Worm (Caenorhabditis elegans) whole organism, mixed stage, embryonic: Measurements from ENCODE around the gene M18.3.

Experiments
- bed-3 ChIP-seq: fragments of 200-800 bp; sonication (Bioruptor generic); optimal IDR thresholded peaks from 3 replicates; lab custom pipeline; 2018; ENCODE audit warnings: mild to moderate bottlenecking, missing genetic modification characterization, moderate library complexity, missing compliant biosample characterization
- blmp-1 ChIP-seq: fragments of 150-350 bp; optimal IDR thresholded peaks from 2 replicates; lab custom pipeline; 2014; ENCODE audit warnings: missing biosample characterization, missing genetic modification characterization
- ceh-39 ChIP-seq: fragments of 150-350 bp; optimal IDR thresholded peaks from 2 replicates; lab custom pipeline; 2014; ENCODE audit warnings: missing biosample characterization, missing genetic modification characterization
- ceh-43 ChIP-seq: fragments of 200-800 bp; sonication (Bioruptor generic); optimal IDR thresholded peaks from 2 replicates; lab custom pipeline; 2018; ENCODE audit warnings: mild to moderate bottlenecking, missing genetic modification characterization, moderate library complexity, missing compliant biosample characterization
- ceh-83 ChIP-seq: fragments of 200-800 bp; sonication (Bioruptor generic); optimal IDR thresholded peaks from 2 replicates; lab custom pipeline; 2018; ENCODE audit warnings: mild to moderate bottlenecking, missing genetic modification characterization, missing compliant biosample characterization
- ces-1 ChIP-seq: fragments of 150-350 bp; optimal IDR thresholded peaks from 2 replicates; lab custom pipeline; 2014; ENCODE audit warnings: missing biosample characterization, missing genetic modification reagents, missing genetic modification characterization
- cnd-1 ChIP-seq: fragments of 200-800 bp; sonication (Bioruptor generic); optimal IDR thresholded peaks from 2 replicates; lab custom pipeline; 2018; ENCODE audit warnings: mild to moderate bottlenecking, missing genetic modification characterization, missing compliant biosample characterization
- drap-1 ChIP-seq: fragments of 200-800 bp; sonication (Bioruptor generic); optimal IDR thresholded peaks from 3 replicates; lab custom pipeline; 2018; ENCODE audit warnings: mild to moderate bottlenecking, missing genetic modification characterization, missing compliant biosample characterization
- elt-1 ChIP-seq: sonication (generic microtip); optimal IDR thresholded peaks from 2 replicates; lab custom pipeline; 2017; ENCODE audit warnings: missing genetic modification characterization, mild to moderate bottlenecking, missing compliant biosample characterization, antibody characterized with exemption, moderate library complexity, borderline replicate concordance; ENCODE audit not compliant: insufficient read depth
- ham-2 ChIP-seq: fragments of 200-800 bp; sonication (Bioruptor generic); optimal IDR thresholded peaks from 2 replicates; lab custom pipeline; 2018; ENCODE audit warnings: mild to moderate bottlenecking, missing genetic modification characterization, missing compliant biosample characterization
- lin-13 ChIP-seq: fragments of 150-350 bp; optimal IDR thresholded peaks from 2 replicates; lab custom pipeline; 2014; ENCODE audit warnings: missing biosample characterization, missing genetic modification characterization
- lin-32 ChIP-seq: fragments of 200-800 bp; sonication (Bioruptor generic); optimal IDR thresholded peaks from 2 replicates; lab custom pipeline; 2018; ENCODE audit warnings: mild to moderate bottlenecking, missing genetic modification characterization, missing compliant biosample characterization
- lsy-2 ChIP-seq: fragments of 150-350 bp; optimal IDR thresholded peaks from 2 replicates; lab custom pipeline; 2014; ENCODE audit warnings: missing biosample characterization, missing genetic modification characterization
- mab-5 ChIP-seq: fragments of 150-350 bp; optimal IDR thresholded peaks from 2 replicates; lab custom pipeline; 2014; ENCODE audit warnings: missing biosample characterization, missing genetic modification characterization
- mep-1 ChIP-seq: fragments of 150-350 bp; optimal IDR thresholded peaks from 2 replicates; lab custom pipeline; 2017; ENCODE audit warnings: missing biosample characterization, missing genetic modification reagents, missing genetic modification characterization, inconsistent platforms
- mls-2 ChIP-seq: sonication (generic microtip); optimal IDR thresholded peaks from 2 replicates; lab custom pipeline; 2016; ENCODE audit warnings: mild to moderate bottlenecking, missing genetic modification characterization, moderate library complexity, missing compliant biosample characterization
- nhr-12 ChIP-seq: fragments of 150-350 bp; optimal IDR thresholded peaks from 2 replicates; lab custom pipeline; 2014; ENCODE audit warnings: missing biosample characterization, missing genetic modification characterization
- nhr-2 ChIP-seq: fragments of 150-350 bp; optimal IDR thresholded peaks from 2 replicates; lab custom pipeline; 2014; ENCODE audit warnings: missing biosample characterization, missing genetic modification characterization
- nhr-237 ChIP-seq: fragments of 150-350 bp; optimal IDR thresholded peaks from 2 replicates; lab custom pipeline; 2014; ENCODE audit warnings: missing biosample characterization, missing genetic modification characterization
- nhr-28 ChIP-seq: fragments of 150-350 bp; optimal IDR thresholded peaks from 2 replicates; lab custom pipeline; 2014; ENCODE audit warnings: missing biosample characterization, missing genetic modification characterization
- nhr-76 ChIP-seq: sonication (generic microtip); optimal IDR thresholded peaks from 2 replicates; lab custom pipeline; 2017; ENCODE audit warnings: missing biosample characterization, missing genetic modification characterization
- pha-4 ChIP-seq: fragments of 150-350 bp; optimal IDR thresholded peaks from 2 replicates; lab custom pipeline; 2018; ENCODE audit warnings: missing biosample characterization, missing genetic modification reagents, missing genetic modification characterization
- sem-2 ChIP-seq: fragments of 200-800 bp; sonication (Bioruptor generic); optimal IDR thresholded peaks from 2 replicates; lab custom pipeline; 2018; ENCODE audit warnings: mild to moderate bottlenecking, missing genetic modification characterization, missing compliant biosample characterization
- sptf-1 ChIP-seq: sonication (generic microtip); optimal IDR thresholded peaks from 2 replicates; lab custom pipeline; 2017; ENCODE audit warnings: mild to moderate bottlenecking, missing genetic modification characterization, moderate library complexity, missing compliant biosample characterization
- tbx-8 ChIP-seq: fragments of 200-800 bp; sonication (Bioruptor generic); optimal IDR thresholded peaks from 2 replicates; lab custom pipeline; 2018; ENCODE audit warnings: mild to moderate bottlenecking, missing genetic modification characterization, moderate library complexity, missing compliant biosample characterization
- unc-120 ChIP-seq: sonication (generic microtip); optimal IDR thresholded peaks from 2 replicates; lab custom pipeline; 2017; ENCODE audit warnings: missing genetic modification characterization, missing compliant biosample characterization; ENCODE audit not compliant: poor library complexity, severe bottlenecking
- unc-39 ChIP-seq: fragments of 150-350 bp; optimal IDR thresholded peaks from 2 replicates; lab custom pipeline; 2014; ENCODE audit warnings: missing biosample characterization, missing genetic modification characterization
- unc-62 ChIP-seq: fragments of 150-350 bp; optimal IDR thresholded peaks from 2 replicates; lab custom pipeline; 2014; ENCODE audit warnings: missing biosample characterization, missing genetic modification reagents, missing genetic modification characterization
- zip-8 ChIP-seq: fragments of 150-350 bp; optimal IDR thresholded peaks from 2 replicates; lab custom pipeline; 2014; ENCODE audit warnings: missing biosample characterization, missing genetic modification characterization
- ztf-11 ChIP-seq: fragments of 150-350 bp; optimal IDR thresholded peaks from 2 replicates; lab custom pipeline; 2014; ENCODE audit warnings: missing biosample characterization, missing genetic modification characterization

Gene M18.3

DNA sequence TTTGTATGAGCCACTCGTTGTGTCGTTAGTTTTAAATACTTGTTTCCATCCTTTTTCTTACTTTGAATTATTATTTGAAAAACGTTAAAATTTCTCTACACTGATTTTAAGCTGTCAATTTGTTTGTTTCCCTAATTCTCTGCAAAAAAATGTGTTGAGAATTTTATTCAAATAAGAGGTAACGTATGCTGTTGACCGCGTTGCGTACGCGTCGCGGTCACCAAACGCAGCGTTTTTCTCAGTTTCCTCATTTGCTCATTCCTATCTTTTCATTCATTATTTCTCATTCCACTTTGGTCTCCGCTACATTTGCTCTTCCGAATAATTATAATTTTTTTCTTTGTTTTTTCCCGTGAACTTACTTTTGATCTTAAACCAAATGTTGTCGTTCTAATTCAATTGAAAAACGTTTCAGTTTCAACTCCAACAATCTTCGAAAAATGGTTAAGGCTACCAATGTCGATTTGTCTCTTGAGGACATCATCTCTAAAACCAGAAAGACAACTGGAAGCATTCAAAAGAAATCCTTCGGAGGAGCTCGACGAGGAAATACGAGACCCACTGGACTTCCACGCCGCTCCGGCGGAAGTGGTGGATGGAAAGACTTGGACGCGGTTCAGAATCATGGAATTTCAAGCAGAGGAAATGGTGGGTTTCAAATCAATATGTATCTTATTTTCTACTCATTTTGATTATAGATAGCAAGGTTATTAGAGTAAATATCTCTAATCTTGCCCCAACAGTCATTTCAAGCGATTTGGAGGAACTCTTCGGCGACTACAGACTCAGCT lies 17.4 kb downstream of the M18.3 start, which contains the start of gene aly-3:
aly-3 (plus strand) TSS at position 409 of the 791 bp plus-strand sequence.
- TF ChIP-seq ceh-43 (GFP tag; lab: Kevin White, UChicago): no peak
- no peak for TF ChIP-seq nhr-237 (tag; lab: Kevin White, UChicago)
- TF ChIP-seq drap-1: no peak
- no peak for TF ChIP-seq ztf-11 (tag; lab: Kevin White, UChicago)
- TF ChIP-seq unc-120 (tag; lab: Kevin White, UChicago): peak; percentile 57
- no peak for TF ChIP-seq lin-13
- TF ChIP-seq lin-32: no peak
- TF ChIP-seq mep-1 (tag; lab: Kevin White, UChicago): peak; percentile 43
- peak; percentile 53 for TF ChIP-seq ces-1 (GFP tag; lab: Kevin White, UChicago)
- TF ChIP-seq ceh-39: peak; percentile 49
- no peak for TF ChIP-seq cnd-1 (tag; lab: Kevin White, UChicago)
- TF ChIP-seq mls-2 (tag; lab: Kevin White, UChicago): no peak
- TF ChIP-seq lsy-2 (tag; lab: Kevin White, UChicago): no peak
- no peak for TF ChIP-seq bed-3 (GFP tag; lab: Kevin White, UChicago)
- no peak for TF ChIP-seq blmp-1 (tag; lab: Kevin White, UChicago)
- TF ChIP-seq, all 35 proteins: peak for 4

DNA sequence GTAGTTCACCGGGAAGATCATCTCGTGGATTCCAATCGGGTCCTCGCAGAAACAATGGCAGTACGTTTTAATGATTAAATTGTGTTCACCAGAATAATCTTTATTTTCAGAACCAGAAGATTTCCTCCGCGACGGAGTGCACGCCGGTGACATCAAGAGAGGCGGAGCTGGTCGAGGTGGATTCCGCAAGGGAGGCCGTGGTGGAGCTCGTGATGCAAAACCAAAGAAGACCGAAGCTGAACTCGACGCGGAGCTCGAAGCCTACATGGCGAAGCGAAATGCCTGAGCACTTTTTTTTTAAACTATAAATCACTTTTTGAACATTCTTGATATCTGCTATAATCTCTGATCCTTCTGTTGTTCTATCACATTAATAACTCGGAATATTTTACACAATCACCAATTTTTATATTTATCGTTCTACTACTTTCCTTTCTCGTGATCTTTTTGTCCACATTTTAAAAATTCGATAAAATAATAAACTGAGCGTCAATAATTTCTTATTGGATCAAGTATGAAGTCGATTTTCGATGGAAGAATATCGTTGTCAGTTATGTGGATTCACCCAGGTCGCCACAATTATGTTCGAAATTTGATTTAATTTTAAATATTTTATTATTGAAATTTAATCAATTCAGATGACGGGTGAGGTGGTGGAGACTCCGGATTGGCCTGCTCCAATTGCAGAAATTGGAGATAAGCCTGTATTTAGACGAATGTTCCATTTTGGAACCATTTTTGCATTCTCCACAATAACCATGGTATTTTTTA lies 18.8 kb downstream of the M18.3 start, which contains the start of gene dhhc-6:
dhhc-6 (plus strand) TSS at position 639 of the 771 bp plus-strand sequence.
- TF ChIP-seq nhr-12 (tag; lab: Kevin White, UChicago): no peak
- no peak for TF ChIP-seq ceh-43 (GFP tag; lab: Kevin White, UChicago)
- no peak for TF ChIP-seq unc-120 (tag; lab: Kevin White, UChicago)
- TF ChIP-seq nhr-76 (tag; lab: Kevin White, UChicago): no peak
- no peak for TF ChIP-seq ham-2 (GFP tag; lab: Kevin White, UChicago)
- TF ChIP-seq ztf-11 (tag; lab: Kevin White, UChicago): no peak
- TF ChIP-seq cnd-1 (tag; lab: Kevin White, UChicago): no peak
- no peak for TF ChIP-seq pha-4 (tag; lab: Kevin White, UChicago)
- no peak for TF ChIP-seq mep-1 (tag; lab: Kevin White, UChicago)
- TF ChIP-seq ceh-83 (GFP tag; lab: Kevin White, UChicago): no peak
- no peak for TF ChIP-seq nhr-28 (tag; lab: Kevin White, UChicago)
- TF ChIP-seq mab-5: no peak
- no peak for TF ChIP-seq bed-3 (GFP tag; lab: Kevin White, UChicago)
- no peak for TF ChIP-seq nhr-237 (tag; lab: Kevin White, UChicago)
- TF ChIP-seq zip-8 (tag; lab: Kevin White, UChicago): no peak

DNA sequence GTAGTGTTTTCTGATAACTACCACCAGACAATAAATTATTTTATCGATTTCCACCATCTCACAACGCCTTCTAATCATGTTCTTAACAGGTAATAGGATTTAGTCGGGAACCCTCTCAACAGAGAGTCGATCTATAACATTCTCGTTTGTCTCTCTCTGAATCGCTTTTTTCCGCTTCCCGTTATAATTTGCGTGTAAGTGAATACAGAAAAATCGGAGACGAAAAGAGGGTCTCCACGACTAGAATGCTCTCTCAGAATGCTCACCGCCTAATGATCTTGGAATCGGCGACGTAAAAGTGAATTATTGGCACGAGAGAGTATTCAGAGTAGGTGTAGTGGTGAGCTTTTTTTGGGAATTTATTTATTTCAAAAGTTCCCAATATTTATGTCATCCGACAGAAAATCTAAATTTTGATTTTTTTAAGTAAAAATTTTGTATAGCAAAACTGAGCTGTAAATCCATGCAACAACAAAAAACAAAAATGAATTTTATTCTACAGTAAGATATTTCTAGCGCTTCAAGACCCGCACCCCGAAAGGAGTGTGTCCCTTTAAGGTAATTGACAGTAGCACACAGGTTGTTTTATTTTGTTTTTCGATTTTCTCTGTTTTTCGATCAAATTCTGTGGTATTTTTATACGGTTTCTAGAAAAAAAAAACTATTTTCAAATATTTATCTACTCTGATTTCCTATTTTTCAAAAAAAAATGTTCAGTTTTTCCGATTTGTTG lies 21.2 kb downstream of the M18.3 start:
- TF ChIP-seq ces-1 (GFP tag; lab: Kevin White, UChicago) (peak; percentile 89), ceh-83 (GFP tag; lab: Kevin White, UChicago) (no peak), mls-2 (tag; lab: Kevin White, UChicago) (no peak), lin-13 (no peak), unc-62 (no peak), nhr-2 (tag; lab: Kevin White, UChicago) (no peak)

ce11 chrIV:12127838-12128237 lies 22.2 kb downstream of the M18.3 start:
- TF ChIP-seq nhr-28 (tag; lab: Kevin White, UChicago): no peak
- TF ChIP-seq lsy-2 (tag; lab: Kevin White, UChicago): peak; percentile 6

DNA sequence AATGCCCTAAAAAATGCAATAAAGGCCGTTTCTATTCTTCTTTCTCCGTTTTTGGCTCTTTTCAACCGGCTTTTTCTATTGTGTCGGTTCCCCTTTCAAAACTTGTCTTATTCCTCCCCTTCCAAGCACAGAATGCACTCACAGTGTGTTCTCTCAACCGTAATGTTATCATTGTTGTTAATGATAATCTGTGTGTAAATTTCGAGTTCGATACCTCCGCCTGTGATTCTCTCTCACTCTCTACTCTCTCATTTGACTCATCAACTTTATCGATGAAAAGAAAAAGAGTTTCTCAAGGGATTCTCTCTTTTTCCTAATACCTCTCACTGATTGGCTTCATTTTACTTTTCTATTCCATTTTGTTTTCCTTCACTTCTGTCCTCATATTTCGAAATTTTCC lies 23.1 kb downstream of the M18.3 start:
- TF ChIP-seq ces-1 (GFP tag; lab: Kevin White, UChicago) (no peak), mep-1 (tag; lab: Kevin White, UChicago) (no peak), sptf-1 (no peak), sem-2 (GFP tag; lab: Kevin White, UChicago) (no peak), cnd-1 (tag; lab: Kevin White, UChicago) (no peak), tbx-8 (GFP tag; lab: Kevin White, UChicago) (no peak), mls-2 (tag; lab: Kevin White, UChicago) (no peak), elt-1 (tag; lab: Kevin White, UChicago) (no peak), bed-3 (GFP tag; lab: Kevin White, UChicago) (no peak), nhr-76 (tag; lab: Kevin White, UChicago) (no peak), unc-39 (tag; lab: Kevin White, UChicago) (no peak)
